Worm (Caenorhabditis elegans) whole organism, mixed stage, embryonic: ENCODE measurements around the gene ZK1307.1.

Source experiments
- ces-1 ChIP-seq: fragments of 150-350 bp; optimal IDR thresholded peaks from 2 replicates; lab custom pipeline; 2014; ENCODE audit warnings: missing biosample characterization, missing genetic modification reagents, missing genetic modification characterization
- elt-3 ChIP-seq: fragments of 150-350 bp; optimal IDR thresholded peaks from 2 replicates; lab custom pipeline; 2014; ENCODE audit warnings: missing biosample characterization, missing genetic modification characterization
- lin-13 ChIP-seq: fragments of 150-350 bp; optimal IDR thresholded peaks from 2 replicates; lab custom pipeline; 2014; ENCODE audit warnings: missing biosample characterization, missing genetic modification characterization
- nhr-12 ChIP-seq: fragments of 150-350 bp; optimal IDR thresholded peaks from 2 replicates; lab custom pipeline; 2014; ENCODE audit warnings: missing biosample characterization, missing genetic modification characterization
- nhr-237 ChIP-seq: fragments of 150-350 bp; optimal IDR thresholded peaks from 2 replicates; lab custom pipeline; 2014; ENCODE audit warnings: missing biosample characterization, missing genetic modification characterization
- snpc-4 ChIP-seq: fragments of 150-350 bp; optimal IDR thresholded peaks from 2 replicates; lab custom pipeline; 2014; ENCODE audit warnings: missing biosample characterization, missing genetic modification characterization
- unc-62 ChIP-seq: fragments of 150-350 bp; optimal IDR thresholded peaks from 2 replicates; lab custom pipeline; 2014; ENCODE audit warnings: missing biosample characterization, missing genetic modification reagents, missing genetic modification characterization

DNA sequence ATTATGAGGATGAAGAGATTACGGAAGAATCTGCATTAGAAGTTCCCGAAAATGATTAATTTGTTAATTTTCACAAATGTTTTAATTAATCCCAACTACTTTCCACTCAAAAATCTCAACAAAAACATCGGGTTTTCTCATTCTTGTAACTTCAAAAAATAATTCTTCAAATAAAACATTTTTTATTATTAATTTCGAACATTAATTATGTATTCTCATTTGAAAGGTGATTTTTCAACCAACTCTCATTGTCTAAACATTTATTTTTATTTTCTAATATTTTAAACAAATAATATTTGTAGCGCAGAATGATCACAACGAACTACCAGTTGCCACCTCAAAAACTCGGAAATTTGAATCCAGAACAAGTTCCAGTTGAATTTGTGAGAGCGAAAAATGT lies 15.9 kb upstream of the ZK1307.1 start, which contains the start of gene ZK1320.7:
- TF ChIP-seq nhr-12 (tag; lab: Kevin White, UChicago) = no peak
- TF ChIP-seq elt-3 (tag; lab: Kevin White, UChicago) = no peak
- TF ChIP-seq ces-1 (GFP tag; lab: Kevin White, UChicago) = no peak
- no peak for TF ChIP-seq nhr-237
- TF ChIP-seq unc-62 (GFP tag; lab: Kevin White, UChicago) = no peak
- no peak for TF ChIP-seq lin-13 (tag; lab: Kevin White, UChicago)
- TF ChIP-seq snpc-4 = no peak
